Worm (Caenorhabditis elegans): ENCODE measurements around the gene btb-2.
A peak's percentile ranks its signal among the peaks of the same experiment; 100 is the strongest.

btb-2 gene

ce11 chrII:6358905-6359304, 42.8 kb upstream of the btb-2 start, which contains the start of gene C32D5.12:
Gene C32D5.12 (minus strand): TSS chrII:6359005.
- TF ChIP-seq unc-39 (tag; optimal IDR thresholded peaks at IDR 0.05) (no peak), sem-2 (GFP tag; optimal IDR thresholded peaks at IDR 0.05) (no peak), mls-2 (tag; optimal IDR thresholded peaks at IDR 0.05) (no peak), nhr-28 (tag; optimal IDR thresholded peaks at IDR 0.05) (no peak), snpc-4 (tag; optimal IDR thresholded peaks at IDR 0.05) (no peak), ceh-43 (GFP tag; optimal IDR thresholded peaks at IDR 0.05) (no peak), unc-62 (GFP tag; optimal IDR thresholded peaks at IDR 0.05) (no peak), nhr-76 (tag; optimal IDR thresholded peaks at IDR 0.05) (no peak), mab-5 (tag; optimal IDR thresholded peaks at IDR 0.05) (no peak), zip-8 (tag; optimal IDR thresholded peaks at IDR 0.05) (no peak), tbx-8 (GFP tag; optimal IDR thresholded peaks at IDR 0.05) (no peak), lsy-2 (tag; optimal IDR thresholded peaks at IDR 0.05) (no peak)

ce11 chrII:6360822-6361221, 40.9 kb upstream of the btb-2 start, which contains the start of gene K10B2.4:
Gene K10B2.4 (minus strand): TSS chrII:6360959.
- TF ChIP-seq ces-1 (GFP tag; optimal IDR thresholded peaks at IDR 0.05) (no peak), lin-32 (GFP tag; optimal IDR thresholded peaks at IDR 0.05) (no peak), unc-39 (tag; optimal IDR thresholded peaks at IDR 0.05) (no peak), snpc-4 (tag; optimal IDR thresholded peaks at IDR 0.05) (no peak), ztf-11 (tag; optimal IDR thresholded peaks at IDR 0.05) (no peak), unc-120 (tag; optimal IDR thresholded peaks at IDR 0.05; ENCODE audit: poor library complexity, severe bottlenecking) (peak; percentile 65), mab-5 (tag; optimal IDR thresholded peaks at IDR 0.05) (no peak), blmp-1 (tag; optimal IDR thresholded peaks at IDR 0.05) (no peak), nhr-28 (tag; optimal IDR thresholded peaks at IDR 0.05) (no peak), M03D4.4 (tag; optimal IDR thresholded peaks at IDR 0.05) (peak; percentile 21), mls-2 (tag; optimal IDR thresholded peaks at IDR 0.05) (no peak), cnd-1 (tag; optimal IDR thresholded peaks at IDR 0.05) (peak; percentile 0), nhr-2 (tag; optimal IDR thresholded peaks at IDR 0.05) (no peak), pha-4 (tag; optimal IDR thresholded peaks at IDR 0.05) (peak; percentile 2), ceh-83 (GFP tag; optimal IDR thresholded peaks at IDR 0.05) (no peak), ham-2 (GFP tag; optimal IDR thresholded peaks at IDR 0.05) (no peak), elt-1 (tag; optimal IDR thresholded peaks at IDR 0.05; ENCODE audit: borderline replicate concordance, insufficient read depth) (no peak), lin-13 (tag; optimal IDR thresholded peaks at IDR 0.05) (peak; percentile 62), elt-3 (tag; optimal IDR thresholded peaks at IDR 0.05) (no peak), ceh-39 (tag; optimal IDR thresholded peaks at IDR 0.05) (no peak), sem-2 (GFP tag; optimal IDR thresholded peaks at IDR 0.05) (no peak), tbx-8 (GFP tag; optimal IDR thresholded peaks at IDR 0.05) (no peak), nhr-76 (tag; optimal IDR thresholded peaks at IDR 0.05) (no peak), drap-1 (GFP tag; optimal IDR thresholded peaks at IDR 0.05) (peak; percentile 8), flh-1 (GFP tag; optimal IDR thresholded peaks at IDR 0.05) (no peak), lsy-2 (tag; optimal IDR thresholded peaks at IDR 0.05) (peak; percentile 57), hlh-1 (tag; optimal IDR thresholded peaks at IDR 0.05) (peak; percentile 27), bed-3 (GFP tag; optimal IDR thresholded peaks at IDR 0.05) (no peak), zip-8 (tag; optimal IDR thresholded peaks at IDR 0.05) (no peak), nhr-237 (tag; optimal IDR thresholded peaks at IDR 0.05) (no peak), nhr-12 (tag; optimal IDR thresholded peaks at IDR 0.05) (no peak), mep-1 (tag; optimal IDR thresholded peaks at IDR 0.05) (peak; percentile 72), unc-62 (GFP tag; optimal IDR thresholded peaks at IDR 0.05) (no peak), ceh-43 (GFP tag; optimal IDR thresholded peaks at IDR 0.05) (no peak), sptf-1 (tag; optimal IDR thresholded peaks at IDR 0.05) (peak; percentile 3)

ce11 chrII:6365237-6365815, 36.4 kb upstream of the btb-2 start, which contains the start of the genes ani-2 and clec-88:
Gene ani-2 (minus strand): TSS chrII:6365367.
Gene clec-88 (plus strand): TSS chrII:6365722.
- TF ChIP-seq unc-62 (GFP tag; optimal IDR thresholded peaks at IDR 0.05) (no peak), ham-2 (GFP tag; optimal IDR thresholded peaks at IDR 0.05) (no peak), sem-2 (GFP tag; optimal IDR thresholded peaks at IDR 0.05) (no peak), cnd-1 (tag; optimal IDR thresholded peaks at IDR 0.05) (no peak), nhr-12 (tag; optimal IDR thresholded peaks at IDR 0.05) (no peak), ces-1 (GFP tag; optimal IDR thresholded peaks at IDR 0.05) (no peak), bed-3 (GFP tag; optimal IDR thresholded peaks at IDR 0.05) (no peak), nhr-28 (tag; optimal IDR thresholded peaks at IDR 0.05) (no peak), lsy-2 (tag; optimal IDR thresholded peaks at IDR 0.05) (no peak), ztf-11 (tag; optimal IDR thresholded peaks at IDR 0.05) (no peak)
